Fruit fly (Drosophila melanogaster) whole organism, prepupa: ENCODE data around the gene MED14.

Experiments
- Hr39 ChIP-seq: fragments of 200-800 bp; sonication (Bioruptor generic); optimal IDR thresholded peaks from 2 replicates; lab custom pipeline; 2016; ENCODE audit warnings: missing biosample characterization, missing genetic modification characterization
- Lpt ChIP-seq: fragments of 200-800 bp; sonication (Bioruptor generic); optimal IDR thresholded peaks from 3 replicates; lab custom pipeline; 2016; ENCODE audit warnings: missing biosample characterization, missing genetic modification characterization
- ss ChIP-seq, 2 experiments: fragments of 200-800 bp; sonication (Bioruptor generic); optimal IDR thresholded peaks; 2 replicates in 1 of 2; 3 replicates in 1 of 2; lab custom pipeline; 2017 to 2018; ENCODE audit warnings: mild to moderate bottlenecking in 2 of 2, missing biosample characterization in 2 of 2, missing genetic modification characterization in 2 of 2, moderate library complexity in 1 of 2
- vri ChIP-seq: fragments of 200-800 bp; sonication (Bioruptor generic); optimal IDR thresholded peaks from 3 replicates; lab custom pipeline; 2016; ENCODE audit warnings: missing biosample characterization, mild to moderate bottlenecking, missing genetic modification characterization

DNA sequence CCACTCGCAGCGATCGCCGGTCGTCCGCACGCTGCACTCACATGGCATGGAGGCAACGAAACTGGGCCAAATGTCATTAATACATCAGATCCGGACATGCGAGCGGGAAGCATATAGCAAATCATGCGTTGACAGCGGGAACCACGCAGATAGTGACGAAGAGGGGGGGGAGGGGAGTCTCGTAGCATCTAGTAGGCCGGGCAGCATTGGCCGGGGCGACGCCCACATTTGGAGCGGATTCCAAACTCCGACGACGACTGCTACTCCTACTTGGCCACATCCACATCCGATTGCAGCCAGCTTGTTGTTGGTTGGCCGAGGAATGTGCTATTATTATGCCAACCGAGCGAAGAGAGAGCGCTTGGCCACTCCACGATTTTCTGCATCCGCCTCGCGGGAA, 42.5 kb downstream of the MED14 start:
- TF ChIP-seq vri (GFP tag; lab: Kevin White, UChicago) (no peak), Hr39 (GFP tag; lab: Kevin White, UChicago) (no peak), ss (GFP tag; optimal IDR thresholded peaks at IDR 0.05; lab: Kevin White, UChicago) (no peak), Lpt (GFP tag; lab: Kevin White, UChicago) (no peak)
